Worm (Caenorhabditis elegans) whole organism, early embryonic: ENCODE results near the gene M03B6.1.
A peak's percentile ranks its signal among the peaks of the same experiment; 100 is the strongest.

Source experiments
- B0310.2 ChIP-seq: sonication (generic microtip); optimal IDR thresholded peaks from 2 replicates; lab custom pipeline; 2016; ENCODE audit warnings: mild to moderate bottlenecking, missing genetic modification characterization, missing compliant biosample characterization
- F13C5.2 ChIP-seq: sonication (generic microtip); optimal IDR thresholded peaks from 2 replicates; lab custom pipeline; 2017; ENCODE audit warnings: mild to moderate bottlenecking, missing genetic modification characterization, inconsistent platforms, missing compliant biosample characterization
- aly-1 ChIP-seq: sonication (generic microtip); optimal IDR thresholded peaks from 2 replicates; lab custom pipeline; 2016; ENCODE audit warnings: missing genetic modification characterization, missing compliant biosample characterization
- ama-1 ChIP-seq: fragments of 150-350 bp; optimal IDR thresholded peaks from 2 replicates; lab custom pipeline; 2014
- ceh-13 ChIP-seq: fragments of 200-800 bp; sonication (Bioruptor generic); optimal IDR thresholded peaks from 2 replicates; lab custom pipeline; 2018; ENCODE audit warnings: mild to moderate bottlenecking, missing genetic modification characterization, missing compliant biosample characterization
- ceh-36 ChIP-seq: sonication (generic microtip); optimal IDR thresholded peaks from 2 replicates; lab custom pipeline; 2016; ENCODE audit warnings: missing genetic modification characterization, inconsistent platforms, missing compliant biosample characterization
- ets-7 ChIP-seq: sonication (generic microtip); optimal IDR thresholded peaks from 2 replicates; lab custom pipeline; 2016; ENCODE audit warnings: missing genotype, missing genetic modification characterization, missing compliant biosample characterization
- flt-1 ChIP-seq: fragments of 200-800 bp; sonication (Bioruptor generic); IDR thresholded peaks from 2 replicates; pipeline ENCODE4 v1.3.6; 2022; ENCODE audit warnings: missing genetic modification characterization, missing compliant biosample characterization
- hmbx-1 ChIP-seq: sonication (generic microtip); optimal IDR thresholded peaks from 2 replicates; lab custom pipeline; 2016; ENCODE audit warnings: mild to moderate bottlenecking, missing genetic modification characterization, missing compliant biosample characterization
- hmg-4 ChIP-seq: fragments of 200-800 bp; sonication (Bioruptor generic); optimal IDR thresholded peaks from 2 replicates; lab custom pipeline; 2018; ENCODE audit warnings: mild to moderate bottlenecking, missing genetic modification characterization, missing compliant biosample characterization
- hnd-1 ChIP-seq: sonication (generic microtip); optimal IDR thresholded peaks from 2 replicates; lab custom pipeline; 2016; ENCODE audit warnings: missing genetic modification characterization, missing compliant biosample characterization
- pes-1 ChIP-seq: fragments of 200-800 bp; sonication (Bioruptor generic); IDR thresholded peaks from 2 replicates; pipeline ENCODE4 v1.3.6; 2022; ENCODE audit warnings: missing genetic modification reagents, missing genetic modification characterization, missing compliant biosample characterization
- scrt-1 ChIP-seq: fragments of 200-800 bp; sonication (Bioruptor generic); IDR thresholded peaks from 2 replicates; pipeline ENCODE4 v1.3.6; 2022; ENCODE audit warnings: missing genetic modification characterization, missing compliant biosample characterization
- sea-1 ChIP-seq: fragments of 200-800 bp; sonication (Bioruptor generic); conservative IDR thresholded peaks from 2 replicates; pipeline ENCODE4 v1.3.6; 2022; ENCODE audit warnings: missing genetic modification characterization, missing compliant biosample characterization
- tbx-11 ChIP-seq: fragments of 200-800 bp; sonication (Bioruptor generic); IDR thresholded peaks from 2 replicates; pipeline ENCODE4 v1.3.6; 2022; ENCODE audit warnings: missing genetic modification characterization, missing compliant biosample characterization
- tbx-37 ChIP-seq: fragments of 200-800 bp; sonication (Bioruptor generic); conservative IDR thresholded peaks from 2 replicates; pipeline ENCODE4 v1.3.6; 2022; ENCODE audit warnings: missing genetic modification reagents, missing genetic modification characterization, missing compliant biosample characterization
- tra-4 ChIP-seq: sonication (generic microtip); optimal IDR thresholded peaks from 2 replicates; lab custom pipeline; 2017; ENCODE audit warnings: missing genetic modification characterization, missing compliant biosample characterization

M03B6.1 gene

DNA sequence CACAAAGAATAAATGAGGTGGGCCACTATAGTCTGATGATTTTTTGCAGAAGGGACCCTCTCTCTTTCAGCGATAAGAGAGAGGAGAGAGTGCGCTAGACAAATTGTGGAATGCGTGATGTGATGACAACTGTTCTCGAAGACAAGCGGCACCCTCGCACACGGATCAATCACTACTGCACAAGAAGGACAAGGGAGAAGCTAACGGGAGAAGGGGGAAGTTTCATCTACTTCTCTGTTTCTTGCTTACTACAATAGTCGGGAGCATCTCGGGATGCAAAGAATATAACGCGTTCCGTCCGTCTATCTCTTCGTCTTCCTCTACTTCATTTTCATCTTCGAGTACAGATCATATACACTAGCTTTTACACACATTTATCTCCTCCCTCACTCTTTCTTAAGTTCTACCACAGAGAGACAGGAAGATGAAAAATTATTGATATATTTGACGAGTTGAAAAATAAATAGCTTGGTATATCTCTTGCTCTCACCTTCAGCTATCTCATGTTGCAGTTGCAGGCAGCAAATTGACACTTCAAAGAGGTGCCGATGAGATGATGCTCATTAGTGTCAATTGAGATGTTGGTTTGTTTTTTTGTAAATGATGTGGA, 32.0 kb downstream of the M03B6.1 start:
- TF ChIP-seq hmbx-1 (tag; lab: Kevin White, UChicago) (no peak), B0310.2 (tag; lab: Kevin White, UChicago) (no peak), ceh-36 (tag; lab: Kevin White, UChicago) (no peak), flt-1 (no peak)

DNA sequence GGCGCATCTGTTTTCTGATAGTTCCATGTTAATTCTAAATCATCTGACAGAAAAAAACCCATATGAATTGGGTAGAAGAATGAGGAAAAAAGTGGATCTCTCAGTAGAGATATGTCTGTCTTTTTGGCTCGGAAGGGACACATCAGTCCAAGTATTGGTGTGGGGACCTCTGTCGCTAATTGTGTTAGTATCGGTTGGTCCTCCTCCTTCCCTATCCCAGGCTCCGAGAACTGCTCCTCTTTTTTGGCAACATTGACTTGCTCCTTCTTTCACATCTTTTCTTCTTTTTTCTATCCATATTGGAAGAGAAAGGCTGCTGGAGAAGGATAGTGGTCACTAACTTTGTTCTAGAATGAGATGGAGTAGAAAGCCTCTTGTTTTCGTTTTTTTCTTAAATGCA, 34.5 kb downstream of the M03B6.1 start:
- no peak for TF ChIP-seq hmg-4 (GFP tag; lab: Kevin White, UChicago)
- no peak for TF ChIP-seq pes-1 (GFP tag; lab: Robert Waterston, UW)
- TF ChIP-seq B0310.2 (tag; lab: Kevin White, UChicago): no peak
- no peak for TF ChIP-seq tbx-37 (GFP tag; lab: Robert Waterston, UW)
- no peak for TF ChIP-seq hnd-1
- TF ChIP-seq tra-4 (tag; lab: Kevin White, UChicago): no peak
- TF ChIP-seq scrt-1 (GFP tag; lab: Robert Waterston, UW): no peak
- no peak for TF ChIP-seq F13C5.2
- no peak for TF ChIP-seq ceh-36 (tag; lab: Kevin White, UChicago)
- TF ChIP-seq ets-7 (tag; lab: Kevin White, UChicago): no peak
- no peak for TF ChIP-seq aly-1 (tag; lab: Kevin White, UChicago)
- no peak for TF ChIP-seq hmbx-1 (tag; lab: Kevin White, UChicago)
- TF ChIP-seq sea-1: no peak
- TF ChIP-seq ceh-13 (GFP tag; lab: Kevin White, UChicago): no peak
- TF ChIP-seq flt-1: no peak
- no peak for TF ChIP-seq tbx-11 (GFP tag; lab: Robert Waterston, UW)
- TF ChIP-seq ama-1: no peak

DNA sequence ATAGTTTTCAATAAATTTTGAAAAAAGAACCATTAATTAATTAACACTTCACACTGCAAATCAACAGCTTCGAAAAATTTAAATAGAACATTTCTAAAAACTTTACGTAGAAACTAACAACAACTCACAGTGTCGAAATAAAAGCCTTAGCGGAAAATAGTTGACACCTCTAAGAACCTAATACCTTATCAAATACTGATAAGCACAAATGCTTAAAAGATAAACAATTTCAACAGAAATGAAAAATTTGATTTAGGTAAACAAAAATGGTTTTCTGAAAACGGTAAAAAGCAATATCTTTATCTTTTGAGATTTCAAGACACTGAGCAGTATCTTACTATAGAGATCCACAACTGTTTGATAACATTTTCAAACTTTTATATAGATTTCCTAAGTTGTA, 35.5 kb downstream of the M03B6.1 start:
- TF ChIP-seq tra-4 (tag; lab: Kevin White, UChicago) (no peak), ets-7 (tag; lab: Kevin White, UChicago) (no peak), ama-1 (no peak), aly-1 (tag; lab: Kevin White, UChicago) (no peak), tbx-37 (GFP tag; lab: Robert Waterston, UW) (no peak), pes-1 (GFP tag; lab: Robert Waterston, UW) (no peak)

DNA sequence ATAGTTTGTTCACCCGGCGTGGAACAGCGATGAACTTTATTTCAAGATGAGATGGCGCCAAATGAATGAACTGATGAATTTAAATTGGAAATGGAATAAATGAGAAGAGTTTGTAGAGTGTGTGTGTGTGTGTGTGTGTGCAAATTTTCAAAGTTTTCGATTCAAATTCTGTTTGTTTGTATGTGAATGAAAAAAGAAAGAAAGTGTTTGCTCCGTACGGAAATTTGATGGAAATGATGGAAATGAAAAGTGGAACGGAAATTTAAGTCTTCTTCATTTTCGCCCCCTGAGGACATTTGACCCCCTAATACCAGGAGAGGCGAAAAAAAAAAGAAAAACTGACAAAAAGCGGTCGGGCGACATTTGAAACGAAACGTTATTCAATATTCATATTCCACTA, 36.7 kb downstream of the M03B6.1 start:
- TF ChIP-seq hmg-4 (GFP tag; lab: Kevin White, UChicago) (no peak), hnd-1 (no peak), B0310.2 (tag; lab: Kevin White, UChicago) (no peak), ets-7 (tag; lab: Kevin White, UChicago) (no peak), sea-1 (no peak), pes-1 (GFP tag; lab: Robert Waterston, UW) (no peak), aly-1 (tag; lab: Kevin White, UChicago) (no peak), ceh-13 (GFP tag; lab: Kevin White, UChicago) (no peak), tra-4 (tag; lab: Kevin White, UChicago) (no peak), ama-1 (no peak), hmbx-1 (tag; lab: Kevin White, UChicago) (no peak), flt-1 (no peak), scrt-1 (GFP tag; lab: Robert Waterston, UW) (no peak), F13C5.2 (no peak), tbx-11 (GFP tag; lab: Robert Waterston, UW) (no peak)

DNA sequence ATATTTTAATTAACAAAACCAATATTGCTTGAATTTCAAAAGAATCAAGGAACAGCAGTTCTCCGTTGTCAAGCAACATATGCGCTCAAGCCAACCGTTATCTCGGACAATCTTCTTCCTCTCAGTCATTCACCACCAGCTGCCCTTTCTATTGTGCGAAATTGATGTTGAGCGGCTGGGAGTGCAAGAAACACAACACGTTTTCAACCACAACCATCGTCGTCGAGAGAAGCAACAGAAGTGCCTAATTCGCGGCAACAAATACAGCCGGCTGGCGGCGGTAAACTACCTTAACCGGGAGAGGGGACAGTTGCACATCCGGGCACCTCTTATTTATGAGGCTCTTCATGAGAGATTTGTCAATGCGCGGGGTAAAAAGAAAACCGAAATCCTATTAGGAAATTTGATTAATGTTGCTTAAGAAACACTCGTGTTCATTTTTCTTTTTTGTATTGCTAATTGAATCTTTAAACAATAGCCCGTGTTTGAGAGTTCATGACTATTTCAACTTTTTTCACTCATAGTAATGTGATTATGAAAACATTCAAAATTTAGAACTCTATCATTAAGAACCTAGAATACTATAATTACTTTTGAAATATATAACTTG, 40.5 kb downstream of the M03B6.1 start:
- TF ChIP-seq hmg-4 (GFP tag; lab: Kevin White, UChicago) (peak; percentile 62), tbx-37 (GFP tag; lab: Robert Waterston, UW) (no peak)

DNA sequence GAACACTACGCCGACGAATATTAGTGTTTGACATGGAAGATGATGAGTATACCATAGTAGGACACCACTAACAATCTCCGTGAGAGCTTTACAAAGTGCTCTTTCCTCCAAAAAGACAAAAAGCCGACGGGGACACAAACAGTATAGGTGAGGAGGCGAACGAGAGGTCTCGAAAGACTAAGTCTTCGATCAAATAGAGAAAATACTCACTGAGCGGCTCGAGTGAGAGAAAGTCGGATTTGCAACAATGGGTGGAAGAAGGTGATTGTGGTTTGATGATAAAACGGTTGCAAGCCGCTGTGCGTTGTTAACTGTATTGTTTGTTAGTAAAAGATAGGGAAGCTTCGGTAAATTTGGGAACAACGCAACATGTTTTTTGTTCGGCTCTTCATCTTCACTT, 41.2 kb downstream of the M03B6.1 start, which contains the start of gene hlb-1:
TSS of gene hlb-1 (minus strand) at position 101 of the 400 bp plus-strand sequence.
- TF ChIP-seq ama-1 (no peak), ceh-13 (GFP tag; lab: Kevin White, UChicago) (no peak), ets-7 (tag; lab: Kevin White, UChicago) (no peak), aly-1 (tag; lab: Kevin White, UChicago) (no peak), F13C5.2 (no peak), tbx-11 (GFP tag; lab: Robert Waterston, UW) (no peak), sea-1 (no peak), hnd-1 (no peak), flt-1 (no peak), B0310.2 (tag; lab: Kevin White, UChicago) (no peak), hmg-4 (GFP tag; lab: Kevin White, UChicago) (no peak), scrt-1 (GFP tag; lab: Robert Waterston, UW) (no peak), tra-4 (tag; lab: Kevin White, UChicago) (no peak), pes-1 (GFP tag; lab: Robert Waterston, UW) (no peak), tbx-37 (GFP tag; lab: Robert Waterston, UW) (no peak), hmbx-1 (tag; lab: Kevin White, UChicago) (no peak), ceh-36 (tag; lab: Kevin White, UChicago) (no peak)

DNA sequence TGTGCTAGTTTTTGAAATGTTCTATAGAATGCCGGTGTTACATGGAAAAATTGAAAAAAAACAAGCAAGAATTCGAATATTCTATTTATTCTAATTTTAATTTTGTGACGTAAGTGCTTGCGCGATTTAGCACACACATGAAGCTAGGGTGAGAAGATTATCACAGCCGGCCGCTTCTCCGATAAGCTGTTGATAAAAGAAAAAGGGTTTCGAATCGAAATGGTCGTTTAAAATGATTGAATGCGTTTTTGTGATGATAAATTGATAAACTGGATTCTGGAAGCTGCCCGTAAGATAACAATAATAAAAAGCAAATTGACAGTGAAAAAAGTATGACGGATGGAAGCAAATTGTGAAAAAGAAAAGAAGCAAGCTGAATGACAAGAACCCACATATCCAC, 42.7 kb downstream of the M03B6.1 start:
- no peak for TF ChIP-seq F13C5.2
- no peak for TF ChIP-seq hmbx-1 (tag; lab: Kevin White, UChicago)
- TF ChIP-seq tbx-11 (GFP tag; lab: Robert Waterston, UW): no peak
- TF ChIP-seq tbx-37 (GFP tag; lab: Robert Waterston, UW): no peak
- no peak for TF ChIP-seq sea-1
- no peak for TF ChIP-seq aly-1 (tag; lab: Kevin White, UChicago)

DNA sequence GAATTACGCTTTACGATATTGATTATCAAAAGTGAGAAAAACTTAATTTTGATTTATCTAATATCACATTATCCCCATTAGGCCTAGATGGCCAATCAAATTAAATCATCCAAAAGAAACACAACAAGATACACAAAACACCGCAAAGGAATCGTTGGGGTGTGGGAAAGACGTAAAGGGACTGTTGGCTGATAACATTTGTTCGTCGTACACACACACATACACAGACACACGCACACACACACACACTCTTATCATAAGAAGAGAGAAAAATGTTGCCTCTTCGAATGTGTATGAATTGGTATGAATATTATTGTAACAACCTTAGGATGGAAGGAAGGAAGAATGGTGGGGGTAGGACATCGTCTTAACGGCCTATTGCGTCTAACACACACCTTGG, 43.7 kb downstream of the M03B6.1 start:
- no peak for TF ChIP-seq scrt-1 (GFP tag; lab: Robert Waterston, UW)
- no peak for TF ChIP-seq tbx-37 (GFP tag; lab: Robert Waterston, UW)
